Worm (Caenorhabditis elegans) whole organism, dauer: ENCODE results near the gene Y59C2A.2.

Experiments
- unc-62 ChIP-seq: sonication (generic microtip); optimal IDR thresholded peaks from 2 replicates; lab custom pipeline; 2017; ENCODE audit warnings: missing biosample characterization, missing genetic modification reagents, missing genetic modification characterization

Y59C2A.2 gene

DNA sequence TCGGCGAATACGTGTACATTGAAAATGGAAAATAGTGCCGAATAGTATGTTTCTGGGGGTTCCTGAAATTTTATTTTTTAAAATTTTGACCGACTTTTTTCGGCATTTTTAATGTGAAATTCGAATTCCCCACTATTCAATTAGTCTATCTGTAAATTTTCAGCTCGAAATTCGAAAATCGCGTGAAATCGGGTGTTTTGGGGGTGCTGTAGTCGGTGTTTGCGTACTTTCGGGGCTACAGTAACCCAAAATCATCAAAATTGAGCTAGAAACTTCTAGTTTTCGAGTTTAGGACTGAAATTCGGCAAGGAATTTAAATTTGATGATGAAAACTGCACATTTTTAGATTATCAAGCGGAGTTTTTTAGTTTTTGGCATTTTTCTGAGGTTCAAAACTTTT lies 1.8 kb downstream of the Y59C2A.2 start:
- no peak for TF ChIP-seq unc-62 (GFP tag; lab: Kevin White, UChicago)

DNA sequence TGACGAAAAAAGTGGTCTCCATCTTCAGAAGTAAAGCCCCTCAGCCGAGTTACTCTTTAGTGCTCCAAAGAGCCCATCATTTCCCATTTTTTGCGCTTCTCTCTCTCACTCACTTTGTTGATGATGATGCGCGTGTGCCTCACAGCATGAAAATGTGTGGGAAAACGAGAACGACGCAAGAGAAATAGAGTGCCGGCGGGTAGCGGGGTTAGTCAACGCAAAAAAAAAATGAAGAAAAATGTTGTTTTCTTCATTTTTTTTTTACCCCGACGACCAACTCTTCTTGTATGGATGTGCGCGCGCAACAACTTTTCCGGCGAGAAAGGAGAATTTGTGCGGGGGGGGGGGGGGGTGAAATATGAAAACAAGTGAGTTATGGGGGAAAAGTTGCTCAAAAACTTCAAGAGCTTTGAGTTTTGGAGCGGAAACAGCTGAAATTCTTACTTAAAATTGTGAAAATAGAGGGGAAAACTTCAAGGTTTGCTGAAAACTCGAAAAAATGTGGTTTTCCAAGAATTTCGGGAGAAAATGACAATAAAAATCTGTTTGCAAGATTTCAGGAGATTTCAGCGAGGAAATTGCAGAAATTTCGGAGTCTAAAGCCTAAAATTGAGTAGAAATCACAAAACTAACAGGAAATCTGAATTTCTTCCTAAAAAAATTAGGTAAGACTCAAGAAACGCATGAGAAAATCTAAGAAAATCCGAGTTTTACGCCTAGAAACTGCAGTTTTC lies 6.2 kb downstream of the Y59C2A.2 start, which contains the start of gene C33C12.1:
C33C12.1 (plus strand) TSS at position 684 of the 734 bp plus-strand sequence.
- TF ChIP-seq unc-62 (GFP tag; lab: Kevin White, UChicago): no peak

DNA sequence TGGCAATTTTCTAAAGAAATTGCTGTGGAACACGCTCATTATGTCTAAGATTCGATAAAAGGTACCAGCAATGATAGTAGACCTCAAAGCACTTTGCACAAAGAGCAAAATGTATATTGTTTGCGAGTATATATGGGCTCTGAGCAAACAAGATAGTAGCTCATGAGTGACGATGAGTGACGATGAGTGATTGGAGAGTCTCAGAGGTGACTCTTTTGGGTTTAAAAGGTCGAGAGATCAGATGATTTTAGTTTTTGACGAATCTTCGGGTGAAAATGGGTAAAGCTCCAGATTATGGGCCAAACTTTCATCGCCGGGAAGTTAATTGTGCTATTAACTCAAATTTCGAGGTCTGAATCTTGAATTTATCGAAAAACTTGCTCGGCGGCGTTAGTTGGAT lies 7.2 kb downstream of the Y59C2A.2 start:
- TF ChIP-seq unc-62 (GFP tag; lab: Kevin White, UChicago): no peak

DNA sequence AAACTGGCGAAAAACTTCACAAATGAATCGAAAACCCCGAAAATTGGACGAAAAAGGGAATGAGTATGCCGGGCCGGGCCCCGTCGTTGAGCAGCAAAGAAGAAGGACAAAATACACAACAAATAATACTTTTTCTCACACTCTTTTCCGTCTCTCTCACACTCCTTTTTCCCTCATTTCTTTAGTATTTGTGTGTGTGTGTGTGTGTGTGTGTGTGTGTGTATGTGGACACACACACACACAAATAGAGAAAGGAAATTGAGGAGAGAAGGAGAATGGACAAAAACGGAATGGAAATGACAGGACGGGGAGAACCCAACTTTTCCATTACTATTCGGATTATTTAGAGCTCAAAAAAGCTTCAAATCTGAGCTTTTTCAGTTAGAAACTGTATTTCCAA lies 8.4 kb downstream of the Y59C2A.2 start:
- TF ChIP-seq unc-62 (GFP tag; lab: Kevin White, UChicago): no peak

DNA sequence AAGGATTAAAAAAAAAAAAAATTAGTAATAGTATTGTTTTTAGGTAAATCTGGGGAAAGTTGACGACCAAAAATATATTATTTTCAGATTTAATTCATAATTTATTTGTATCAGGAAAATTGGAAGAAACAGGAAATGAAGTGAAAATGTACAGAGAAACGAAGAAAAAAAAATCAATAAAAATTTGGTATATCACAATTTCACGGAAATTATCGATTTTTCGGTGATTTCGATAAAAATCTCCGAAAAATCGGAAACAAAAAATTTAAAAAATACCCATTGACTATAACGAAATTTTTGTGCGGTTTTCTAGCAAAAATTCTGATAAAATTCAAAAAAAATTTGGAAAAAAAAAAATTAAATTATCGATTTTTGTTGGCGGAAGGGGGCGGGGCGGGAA lies 11.7 kb downstream of the Y59C2A.2 start:
- no peak for TF ChIP-seq unc-62 (GFP tag; lab: Kevin White, UChicago)

DNA sequence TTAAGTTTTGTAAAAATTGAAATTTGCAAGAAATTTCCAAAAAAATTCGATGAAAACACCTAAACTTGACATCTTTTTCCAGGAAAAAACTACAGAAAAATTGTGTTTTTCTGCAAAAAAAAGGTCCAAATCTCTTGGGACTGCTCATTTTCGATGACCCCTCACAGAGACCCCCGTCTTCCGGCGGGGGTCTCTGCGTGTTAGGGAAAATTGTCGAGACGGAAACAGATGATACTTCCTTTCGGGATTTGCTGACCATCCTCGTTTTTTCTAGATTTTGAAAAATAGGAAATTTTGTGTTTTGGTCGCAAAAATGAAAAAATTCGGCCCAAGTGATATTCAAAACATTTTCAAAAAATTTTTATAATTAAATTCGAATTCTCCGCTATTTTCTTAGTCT lies 12.6 kb downstream of the Y59C2A.2 start:
- TF ChIP-seq unc-62 (GFP tag; lab: Kevin White, UChicago): no peak

DNA sequence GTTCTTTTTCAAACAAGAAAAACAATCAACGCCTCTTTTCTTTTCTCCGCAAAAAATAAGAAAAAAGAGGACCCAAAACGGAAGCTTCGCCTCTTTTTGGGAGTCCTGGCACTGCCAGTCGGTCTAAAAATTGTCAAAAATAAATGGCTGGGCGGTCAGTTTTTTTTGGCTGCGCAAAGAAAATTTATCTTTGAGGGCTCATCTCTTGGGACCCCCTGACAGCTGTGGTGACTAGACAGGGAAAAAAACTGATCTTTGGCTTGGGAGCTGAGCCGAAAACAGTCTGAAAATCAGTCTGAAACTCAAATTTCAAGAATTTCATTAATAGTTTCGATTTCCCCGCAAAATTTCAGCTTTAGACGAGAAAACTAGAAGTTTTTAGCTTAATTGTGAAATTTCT lies 13.4 kb downstream of the Y59C2A.2 start:
- TF ChIP-seq unc-62 (GFP tag; lab: Kevin White, UChicago): no peak

DNA sequence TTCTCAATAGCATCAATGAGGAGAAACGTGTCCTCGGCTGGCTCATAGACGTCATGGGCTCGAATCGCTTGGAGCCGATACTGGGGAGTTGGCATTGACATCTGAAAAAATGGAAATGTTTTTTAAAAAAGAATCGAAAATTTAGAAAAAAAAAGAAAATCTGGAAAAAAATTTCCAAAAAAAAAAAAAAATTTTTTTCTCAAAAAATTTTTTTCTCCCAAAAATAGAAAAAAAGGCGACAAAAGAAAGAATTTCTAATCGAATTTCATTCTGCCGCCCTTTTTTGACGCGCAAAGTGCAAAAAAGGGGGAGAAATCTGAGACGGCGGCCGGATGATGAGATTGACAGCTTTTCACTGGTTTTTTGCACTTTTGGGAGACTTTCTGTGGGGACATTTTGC lies 14.6 kb downstream of the Y59C2A.2 start, which contains the start of gene mtq-2:
mtq-2 (minus strand) TSS at position 101 of the 400 bp plus-strand sequence.
- TF ChIP-seq unc-62 (GFP tag; lab: Kevin White, UChicago): no peak

DNA sequence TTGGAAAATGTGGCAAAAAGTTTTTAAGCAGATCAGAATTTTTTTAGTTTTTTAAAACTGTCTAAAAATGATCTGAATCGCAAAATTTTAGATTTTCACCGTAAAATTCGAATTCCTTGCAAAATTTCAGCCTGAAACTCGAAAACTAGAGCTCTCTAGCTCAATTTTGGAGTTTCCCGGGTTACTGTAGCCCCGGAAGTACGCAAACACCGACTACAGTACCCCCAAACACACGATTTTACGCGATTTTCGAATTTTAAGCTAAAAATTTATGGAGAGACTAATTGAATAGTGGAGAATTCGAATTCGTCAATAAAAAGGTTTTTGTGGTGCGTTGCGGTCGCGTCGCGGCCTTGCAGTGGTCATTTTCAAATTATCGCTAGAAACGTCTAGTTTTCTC lies 17.2 kb downstream of the Y59C2A.2 start:
- no peak for TF ChIP-seq unc-62 (GFP tag; lab: Kevin White, UChicago)

DNA sequence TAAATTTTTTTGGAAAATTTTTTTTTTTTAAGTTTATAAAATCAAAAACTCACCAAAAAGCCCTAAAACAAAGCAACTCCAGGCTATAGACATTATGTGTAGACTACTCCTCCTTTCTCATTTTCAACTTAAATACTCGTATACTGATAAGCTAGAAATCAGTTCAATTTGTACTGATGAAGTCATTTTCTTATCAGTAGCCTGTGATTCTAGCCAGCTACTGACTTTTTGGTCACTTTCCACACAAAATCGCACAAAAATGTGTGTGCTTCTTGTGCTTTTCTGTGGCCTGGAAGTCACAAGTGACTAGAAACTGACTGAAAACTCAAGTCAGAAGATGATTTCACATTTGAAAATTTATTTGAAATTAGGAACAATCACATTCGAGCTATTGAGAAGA lies 17.6 kb downstream of the Y59C2A.2 start, which contains the start of gene gba-2:
gba-2 (minus strand) TSS at position 106 of the 400 bp plus-strand sequence.
- no peak for TF ChIP-seq unc-62 (GFP tag; lab: Kevin White, UChicago)

DNA sequence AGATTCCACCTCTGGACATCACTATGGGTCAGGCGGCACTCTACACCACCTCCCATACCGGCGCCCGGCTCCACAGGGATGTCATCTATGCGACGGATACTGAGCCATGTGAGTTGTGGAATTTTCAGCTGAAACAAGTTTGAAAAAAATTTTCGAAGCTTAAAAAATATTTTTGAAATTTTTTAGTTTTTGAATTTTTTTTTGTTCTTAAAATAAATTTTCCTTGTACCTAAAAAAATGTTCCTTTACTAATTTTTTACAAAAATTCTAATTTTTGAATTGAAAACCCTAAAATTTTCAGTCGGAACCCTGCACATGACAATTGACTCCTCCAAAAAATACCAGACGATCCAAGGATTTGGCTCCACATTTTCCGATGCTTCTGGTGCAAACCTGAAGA lies 26.2 kb downstream of the Y59C2A.2 start:
- TF ChIP-seq unc-62 (GFP tag; lab: Kevin White, UChicago): no peak

DNA sequence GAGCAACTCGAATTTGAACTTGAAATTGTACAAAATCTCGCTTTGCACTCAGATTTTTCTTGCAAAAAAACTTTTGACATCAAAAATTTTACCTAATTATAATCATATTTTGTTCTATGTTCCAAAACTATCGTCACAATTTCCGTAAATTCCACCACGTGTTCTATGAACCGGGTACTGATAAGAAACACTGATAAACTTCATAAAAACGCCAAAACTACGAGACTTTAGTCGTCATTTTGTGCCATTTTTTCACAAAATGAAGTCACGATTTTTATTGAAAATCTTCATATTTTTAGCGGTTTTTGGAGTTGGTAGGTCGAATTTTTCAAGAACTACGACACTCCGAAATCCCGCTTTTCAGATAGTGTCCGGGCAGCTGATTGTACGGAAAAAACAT lies 27.2 kb downstream of the Y59C2A.2 start, which contains the start of gene gba-1:
gba-1 (plus strand) TSS at position 54 of the 400 bp plus-strand sequence.
- no peak for TF ChIP-seq unc-62 (GFP tag; lab: Kevin White, UChicago)

DNA sequence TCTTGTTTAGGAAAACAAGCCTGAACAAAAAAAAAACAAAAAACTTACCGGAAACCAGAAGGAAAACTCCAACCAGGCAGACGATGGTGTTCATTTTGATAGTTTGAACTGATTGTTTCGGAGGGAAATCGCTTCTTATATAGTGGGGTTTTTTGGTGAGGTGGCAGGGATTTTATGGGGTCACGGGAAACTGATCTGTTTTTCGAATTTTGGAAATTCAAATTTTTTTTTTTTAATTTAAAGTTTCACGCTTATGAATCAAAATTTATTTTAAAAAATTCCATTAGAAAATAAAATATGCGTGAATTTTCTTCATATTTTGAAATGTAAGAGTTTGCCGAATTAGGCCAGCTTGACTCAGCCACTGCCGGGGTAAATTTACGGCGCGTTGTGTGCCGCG lies 28.6 kb downstream of the Y59C2A.2 start, which contains the start of gene C33C12.7:
C33C12.7 (minus strand) TSS at position 101 of the 400 bp plus-strand sequence.
- TF ChIP-seq unc-62 (GFP tag; lab: Kevin White, UChicago): no peak

DNA sequence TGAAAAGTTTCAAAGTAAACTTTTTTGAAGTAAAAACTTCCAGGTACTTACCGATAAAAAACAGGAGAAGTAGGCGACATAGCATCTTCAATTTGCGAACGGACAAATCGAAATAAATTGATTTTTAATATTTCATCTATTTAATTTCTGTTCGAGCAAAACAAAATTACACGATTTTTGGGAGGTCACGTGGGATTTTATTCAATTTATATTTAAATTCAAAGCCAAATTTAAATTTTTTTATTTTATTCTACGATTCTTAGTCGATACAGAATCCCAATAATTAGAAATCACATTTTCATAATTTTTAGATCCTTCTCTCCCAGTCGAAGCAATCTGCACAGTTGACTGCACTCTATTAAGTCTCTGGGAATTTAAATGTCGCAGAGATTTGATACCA lies 33.9 kb downstream of the Y59C2A.2 start, which contains the start of gene C33C12.12:
C33C12.12 (minus strand) TSS at position 101 of the 400 bp plus-strand sequence.
- no peak for TF ChIP-seq unc-62 (GFP tag; lab: Kevin White, UChicago)

DNA sequence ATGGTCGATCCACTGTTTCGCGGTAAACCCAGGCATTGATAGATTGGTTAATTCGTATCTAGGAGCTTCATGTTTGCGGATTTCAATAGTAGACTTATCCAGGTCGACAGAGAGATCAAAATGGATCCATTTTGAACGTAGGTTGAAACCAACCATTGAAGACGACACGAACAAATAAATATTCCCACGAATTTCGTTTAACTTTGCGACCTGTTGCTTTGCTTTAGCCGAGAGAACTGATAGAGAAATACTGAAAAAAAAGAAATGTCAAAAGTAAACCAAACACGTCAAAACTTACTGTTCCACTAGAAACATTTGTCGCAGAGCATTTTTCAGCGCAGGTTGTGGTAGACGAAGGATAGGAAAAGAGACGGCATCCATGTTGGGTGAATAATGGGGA lies 35.6 kb downstream of the Y59C2A.2 start, which contains the start of gene fbxb-38:
fbxb-38 (minus strand) TSS at position 390 of the 400 bp plus-strand sequence.
- TF ChIP-seq unc-62 (GFP tag; lab: Kevin White, UChicago): no peak

DNA sequence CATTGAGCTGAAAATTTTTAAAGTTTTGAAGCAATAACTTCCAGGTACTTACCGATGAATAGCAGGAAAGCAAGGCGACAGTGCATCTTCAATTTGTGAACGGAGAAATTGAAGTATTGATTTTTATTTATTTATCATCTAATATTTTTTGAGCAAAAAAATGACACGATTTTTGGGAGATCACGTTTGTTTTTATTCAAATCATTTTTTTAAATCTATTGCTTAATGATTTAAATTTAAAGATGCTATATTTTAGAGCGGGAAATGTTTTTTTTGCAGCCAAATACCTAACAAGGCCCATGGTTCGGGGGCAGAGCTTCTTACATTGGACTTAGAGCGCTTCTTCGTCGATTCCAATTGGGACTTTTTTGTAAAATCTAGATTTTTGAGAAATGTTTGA lies 37.6 kb downstream of the Y59C2A.2 start, which contains the start of gene C33C12.4:
C33C12.4 (minus strand) TSS at position 101 of the 400 bp plus-strand sequence.
- TF ChIP-seq unc-62 (GFP tag; lab: Kevin White, UChicago): no peak
